Fruit fly (Drosophila melanogaster) whole organism, embryonic: ENCODE data around the gene CG43645.

Source experiments
- Asciz ChIP-seq: fragments of 200-800 bp; sonication (Bioruptor generic); optimal IDR thresholded peaks from 2 replicates; lab custom pipeline; 2017; ENCODE audit warnings: missing biosample characterization, mild to moderate bottlenecking, missing genetic modification characterization, missing genetic modification reagents
- B-H2 ChIP-seq: fragments of 200-800 bp; sonication (Bioruptor generic); optimal IDR thresholded peaks from 2 replicates; lab custom pipeline; 2018; ENCODE audit warnings: missing biosample characterization, mild to moderate bottlenecking, missing genetic modification characterization
- Bteb2 ChIP-seq: fragments of 200-800 bp; sonication (Bioruptor generic); optimal IDR thresholded peaks from 2 replicates; lab custom pipeline; 2016; ENCODE audit warnings: missing biosample characterization, missing genetic modification characterization
- CG1024 ChIP-seq: fragments of 200-800 bp; sonication (Bioruptor generic); IDR thresholded peaks from 2 replicates; pipeline ENCODE4 v1.3.6; 2022; ENCODE audit warnings: missing biosample characterization, missing genetic modification characterization
- CG10565 ChIP-seq: fragments of 200-800 bp; sonication (Bioruptor generic); optimal IDR thresholded peaks from 3 replicates; lab custom pipeline; 2016; ENCODE audit warnings: missing biosample characterization, mild to moderate bottlenecking, missing genetic modification characterization
- CG11093 ChIP-seq: fragments of 200-800 bp; sonication (Bioruptor generic); IDR thresholded peaks from 3 replicates; pipeline ENCODE4 v1.3.6; 2022; ENCODE audit warnings: missing biosample characterization, missing genetic modification characterization
- CG12942 ChIP-seq: fragments of 200-800 bp; sonication (Bioruptor generic); optimal IDR thresholded peaks from 3 replicates; lab custom pipeline; 2016; ENCODE audit warnings: missing biosample characterization, missing genetic modification characterization
- CG13624 ChIP-seq: fragments of 200-800 bp; sonication (Bioruptor generic); optimal IDR thresholded peaks from 2 replicates; lab custom pipeline; 2016; ENCODE audit warnings: missing biosample characterization, missing genetic modification characterization
- CG14860 ChIP-seq: fragments of 200-800 bp; sonication (Bioruptor generic); IDR thresholded peaks from 3 replicates; pipeline ENCODE4 v1.3.6; 2022; ENCODE audit warnings: missing biosample characterization, missing genetic modification characterization; ENCODE audit not compliant: partially characterized antibody
- CG1647 ChIP-seq: fragments of 200-800 bp; sonication (Bioruptor generic); optimal IDR thresholded peaks from 3 replicates; lab custom pipeline; 2016; ENCODE audit warnings: missing biosample characterization, missing genetic modification characterization
- CG17385 ChIP-seq: fragments of 200-800 bp; sonication (Bioruptor generic); optimal IDR thresholded peaks from 3 replicates; lab custom pipeline; 2018; ENCODE audit warnings: missing biosample characterization, mild to moderate bottlenecking, missing genetic modification characterization
- CG18619 ChIP-seq: fragments of 200-800 bp; sonication (Bioruptor generic); optimal IDR thresholded peaks from 3 replicates; lab custom pipeline; 2017; ENCODE audit warnings: missing biosample characterization, mild to moderate bottlenecking, missing genetic modification characterization
- CG2199 ChIP-seq: fragments of 200-800 bp; sonication (Bioruptor generic); IDR thresholded peaks from 3 replicates; pipeline ENCODE4 v1.3.6; 2022; ENCODE audit warnings: missing biosample characterization, missing genetic modification characterization
- CG31388 ChIP-seq: fragments of 200-800 bp; sonication (Bioruptor generic); optimal IDR thresholded peaks from 2 replicates; lab custom pipeline; 2016; ENCODE audit warnings: missing biosample characterization, missing genetic modification characterization
- CG3726 ChIP-seq: fragments of 200-800 bp; sonication (Bioruptor generic); IDR thresholded peaks from 3 replicates; pipeline ENCODE4, ENCODE4 v1.3.6; 2022; ENCODE audit warnings: missing biosample characterization, missing genetic modification characterization
- CG43689 ChIP-seq: fragments of 200-800 bp; sonication (Bioruptor generic); IDR thresholded peaks from 2 replicates; pipeline ENCODE4 v1.3.6; 2022; ENCODE audit warnings: missing biosample characterization, missing genetic modification characterization
- CG4424 ChIP-seq: fragments of 200-800 bp; sonication (Bioruptor generic); optimal IDR thresholded peaks from 3 replicates; lab custom pipeline; 2016; ENCODE audit warnings: missing biosample characterization, missing genetic modification characterization
- CG4820 ChIP-seq: fragments of 200-800 bp; sonication (Bioruptor generic); optimal IDR thresholded peaks from 3 replicates; lab custom pipeline; 2016; ENCODE audit warnings: missing biosample characterization, missing genetic modification characterization
- CG6791 ChIP-seq: fragments of 200-800 bp; sonication (Bioruptor generic); IDR thresholded peaks from 3 replicates; pipeline ENCODE4 v1.3.6; 2022; ENCODE audit warnings: missing biosample characterization, missing genetic modification characterization; ENCODE audit not compliant: partially characterized antibody
- CG7786 ChIP-seq: fragments of 200-800 bp; sonication (Bioruptor generic); optimal IDR thresholded peaks from 2 replicates; lab custom pipeline; 2016; ENCODE audit warnings: missing biosample characterization, missing genetic modification characterization
- CG8359 ChIP-seq: fragments of 200-800 bp; sonication (Bioruptor generic); optimal IDR thresholded peaks from 2 replicates; lab custom pipeline; 2017; ENCODE audit warnings: missing biosample characterization, mild to moderate bottlenecking, missing genetic modification characterization, borderline replicate concordance
- CG9215 ChIP-seq: fragments of 200-800 bp; sonication (Bioruptor generic); IDR thresholded peaks from 2 replicates; pipeline ENCODE4 v1.3.6; 2022; ENCODE audit warnings: missing biosample characterization, missing genetic modification characterization
- Dll ChIP-seq: fragments of 200-800 bp; sonication (Bioruptor generic); IDR thresholded peaks from 4 replicates; pipeline ENCODE4 v1.3.6; 2022; ENCODE audit warnings: missing biosample characterization, missing genetic modification characterization; ENCODE audit not compliant: partially characterized antibody
- E2f1 ChIP-seq: fragments of 200-800 bp; sonication (Bioruptor generic); IDR thresholded peaks from 2 replicates; pipeline ENCODE4 v1.3.6; 2022; ENCODE audit warnings: missing biosample characterization, missing genetic modification characterization
- Fer3 ChIP-seq: fragments of 200-800 bp; sonication (Bioruptor generic); optimal IDR thresholded peaks from 2 replicates; lab custom pipeline; 2018; ENCODE audit warnings: missing biosample characterization, mild to moderate bottlenecking, missing genetic modification characterization, moderate library complexity
- Hand ChIP-seq: fragments of 200-800 bp; sonication (Bioruptor generic); optimal IDR thresholded peaks from 2 replicates; lab custom pipeline; 2017; ENCODE audit warnings: mild to moderate bottlenecking, missing biosample characterization, missing genetic modification reagents, missing genetic modification characterization
- Lim3 ChIP-seq: fragments of 200-800 bp; sonication (Bioruptor generic); IDR thresholded peaks from 2 replicates; pipeline ENCODE4 v1.3.6; 2022; ENCODE audit warnings: missing biosample characterization, missing genetic modification characterization
- Meics ChIP-seq: fragments of 200-800 bp; sonication (Bioruptor generic); optimal IDR thresholded peaks from 2 replicates; lab custom pipeline; 2017; ENCODE audit warnings: missing biosample characterization, mild to moderate bottlenecking, missing genetic modification characterization
- ap ChIP-seq: fragments of 200-800 bp; sonication (Bioruptor generic); IDR thresholded peaks from 2 replicates; pipeline ENCODE4 v1.3.6; 2022; ENCODE audit warnings: missing biosample characterization, missing genetic modification characterization
- ara ChIP-seq: fragments of 200-800 bp; sonication (Bioruptor generic); IDR thresholded peaks from 2 replicates; pipeline ENCODE4 v1.3.6; 2022; ENCODE audit warnings: missing biosample characterization, missing genetic modification characterization
- btn ChIP-seq: fragments of 200-800 bp; sonication (Bioruptor generic); optimal IDR thresholded peaks from 2 replicates; lab custom pipeline; 2016; ENCODE audit warnings: missing biosample characterization, missing genetic modification characterization
- cato ChIP-seq: fragments of 200-800 bp; sonication (Bioruptor generic); optimal IDR thresholded peaks from 2 replicates; lab custom pipeline; 2016; ENCODE audit warnings: missing biosample characterization, missing genetic modification characterization, borderline replicate concordance
- chif ChIP-seq, 2 experiments: fragments of 200-800 bp; sonication (Bioruptor generic); optimal IDR thresholded peaks; 3 replicates each; lab custom pipeline; 2016; ENCODE audit warnings: missing biosample characterization in 2 of 2, missing genetic modification characterization in 2 of 2
- chinmo ChIP-seq: fragments of 200-800 bp; sonication (Bioruptor generic); IDR thresholded peaks from 4 replicates; pipeline ENCODE4 v1.3.6; 2022; ENCODE audit warnings: missing biosample characterization, missing genetic modification characterization; ENCODE audit not compliant: partially characterized antibody
- crc ChIP-seq: fragments of 200-800 bp; sonication (Bioruptor generic); optimal IDR thresholded peaks from 2 replicates; lab custom pipeline; 2016; ENCODE audit warnings: missing biosample characterization, missing genetic modification characterization
- emc ChIP-seq: fragments of 200-800 bp; sonication (Bioruptor generic); optimal IDR thresholded peaks from 2 replicates; lab custom pipeline; 2016; ENCODE audit warnings: missing biosample characterization, missing genetic modification characterization
- eve ChIP-seq, 2 experiments: fragments of >200 bp; optimal IDR thresholded peaks; 2 replicates each; lab custom pipeline; 2017; ENCODE audit warnings: missing biosample characterization in 2 of 2, missing genetic modification characterization in 2 of 2
- ewg ChIP-seq: fragments of 200-800 bp; sonication (Bioruptor generic); optimal IDR thresholded peaks from 3 replicates; lab custom pipeline; 2017; ENCODE audit warnings: mild to moderate bottlenecking, missing biosample characterization, missing genetic modification reagents, missing genetic modification characterization
- ftz-f1 ChIP-seq: fragments of 200-800 bp; sonication (Bioruptor generic); optimal IDR thresholded peaks from 2 replicates; lab custom pipeline; 2016; ENCODE audit warnings: missing biosample characterization, missing genetic modification characterization
- gcm ChIP-seq: fragments of 200-800 bp; sonication (Bioruptor generic); optimal IDR thresholded peaks from 2 replicates; lab custom pipeline; 2019; ENCODE audit warnings: missing biosample characterization, mild to moderate bottlenecking, missing genetic modification characterization, moderate library complexity
- gro ChIP-seq: fragments of 200-800 bp; sonication (Bioruptor generic); optimal IDR thresholded peaks from 2 replicates; lab custom pipeline; 2016; ENCODE audit warnings: missing biosample characterization, missing genetic modification characterization
- gt ChIP-seq: fragments of 200-800 bp; sonication (Bioruptor generic); IDR thresholded peaks from 2 replicates; pipeline ENCODE4 v1.3.6; 2022; ENCODE audit warnings: missing biosample characterization, missing genetic modification characterization
- h ChIP-seq: fragments of >200 bp; optimal IDR thresholded peaks from 2 replicates; lab custom pipeline; 2017
- nom ChIP-seq: fragments of 200-800 bp; sonication (Bioruptor generic); optimal IDR thresholded peaks from 2 replicates; lab custom pipeline; 2017; ENCODE audit warnings: missing biosample characterization, missing genetic modification characterization, mild to moderate bottlenecking, moderate library complexity, missing genetic modification reagents
- org-1 ChIP-seq: fragments of 200-800 bp; sonication (Bioruptor generic); optimal IDR thresholded peaks from 2 replicates; lab custom pipeline; 2017; ENCODE audit warnings: missing biosample characterization, missing genetic modification characterization
- peb ChIP-seq: fragments of 200-800 bp; sonication (Bioruptor generic); IDR thresholded peaks from 2 replicates; pipeline ENCODE4 v1.3.6; 2022; ENCODE audit warnings: missing biosample characterization, missing genetic modification characterization
- pros ChIP-seq: fragments of 200-800 bp; sonication (Bioruptor generic); optimal IDR thresholded peaks from 3 replicates; lab custom pipeline; 2019; ENCODE audit warnings: missing biosample characterization, mild to moderate bottlenecking, missing genetic modification characterization, moderate library complexity
- repo ChIP-seq: fragments of 200-800 bp; sonication (Bioruptor generic); optimal IDR thresholded peaks from 2 replicates; lab custom pipeline; 2016; ENCODE audit warnings: missing biosample characterization, missing genetic modification characterization
- ro ChIP-seq: fragments of 200-800 bp; sonication (Bioruptor generic); IDR thresholded peaks from 2 replicates; pipeline ENCODE4 v1.3.6; 2022; ENCODE audit warnings: missing biosample characterization, missing genetic modification characterization
- slp2 ChIP-seq: fragments of 200-800 bp; sonication (Bioruptor generic); optimal IDR thresholded peaks from 2 replicates; lab custom pipeline; 2016; ENCODE audit warnings: missing biosample characterization, missing genetic modification characterization

The CG43645 gene

DNA sequence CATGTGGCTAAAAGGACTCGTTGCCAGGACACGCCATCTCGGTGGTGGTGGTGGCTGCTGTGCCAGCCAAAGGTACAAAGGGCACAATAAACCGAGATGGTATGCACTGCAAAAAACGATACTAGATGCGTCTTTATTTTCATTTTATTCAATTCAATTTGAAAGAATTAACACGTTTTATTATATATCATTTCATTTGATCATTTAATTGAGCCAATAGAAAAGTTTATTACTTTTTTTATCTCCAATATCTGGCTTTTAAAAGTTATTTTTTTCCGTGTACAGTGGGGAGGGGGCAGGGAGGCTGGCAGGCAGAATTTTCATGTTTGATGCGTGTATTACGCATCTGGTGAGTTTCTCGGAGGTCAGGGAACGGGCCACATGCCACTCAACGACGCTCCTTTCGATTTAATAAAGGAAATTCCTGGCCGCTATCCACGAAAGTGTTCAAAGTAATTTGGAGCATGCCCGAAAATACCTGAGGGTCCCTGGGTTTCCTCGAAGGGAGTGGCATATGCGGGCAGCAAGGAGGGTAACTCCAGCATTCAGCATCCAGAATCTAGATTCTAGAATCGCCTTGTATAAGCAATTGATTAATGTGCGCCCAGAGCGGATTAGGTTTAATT, 28.6 kb downstream of the CG43645 start (continued):
- TF ChIP-seq gro (GFP tag; lab: Kevin White, UChicago) (no peak), emc (GFP tag; lab: Kevin White, UChicago) (no peak), CG43689 (GFP tag; lab: Robert Waterston, UW) (peak; percentile 38; the same call in 1 of the 2 replicates), Meics (GFP tag; lab: Kevin White, UChicago) (peak; percentile 86), slp2 (GFP tag; lab: Kevin White, UChicago) (peak; percentile 47), chinmo (no peak), CG3726 (GFP tag; lab: Robert Waterston, UW) (peak; percentile 62; the same call in 1 of the 3 replicates), CG13624 (no peak), crc (GFP tag; lab: Kevin White, UChicago) (peak; percentile 12), CG14860 (no peak), pros (GFP tag; lab: Kevin White, UChicago) (peak; percentile 88), peb (GFP tag; lab: Robert Waterston, UW) (peak; percentile 72), CG17385 (peak; percentile 85), CG8359 (peak; percentile 73), cato (GFP tag; lab: Kevin White, UChicago) (peak; percentile 59), gcm (GFP tag; lab: Kevin White, UChicago) (peak; percentile 90), Bteb2 (GFP tag; lab: Kevin White, UChicago) (no peak), Dll (GFP tag; lab: Robert Waterston, UW) (no peak), CG6791 (GFP tag; lab: Robert Waterston, UW) (no peak), Lim3 (GFP tag; lab: Robert Waterston, UW) (peak; percentile 41; the same call in 1 of the 2 replicates), chif (GFP tag; optimal IDR thresholded peaks at IDR 0.05; lab: Kevin White, UChicago) (peak; percentile 67 to 86), CG12942 (GFP tag; lab: Kevin White, UChicago) (peak; percentile 75), ro (GFP tag; lab: Robert Waterston, UW) (peak; percentile 47; the same call in 1 of the 2 replicates), CG1647 (GFP tag; lab: Kevin White, UChicago) (peak; percentile 58), CG4424 (peak; percentile 90), btn (GFP tag; lab: Kevin White, UChicago) (peak; percentile 47), eve (GFP tag; optimal IDR thresholded peaks at IDR 0.05; lab: Kevin White, UChicago) (no peak), ap (GFP tag; lab: Robert Waterston, UW) (peak; percentile 77), CG4820 (peak; percentile 88), h (lab: Kevin White, UChicago) (no peak), org-1 (GFP tag; lab: Kevin White, UChicago) (peak; percentile 85), CG31388 (GFP tag; lab: Kevin White, UChicago) (peak; percentile 54), CG11093 (GFP tag; lab: Robert Waterston, UW) (peak; percentile 77), nom (GFP tag; lab: Kevin White, UChicago) (no peak), ara (peak; percentile 88), CG10565 (GFP tag; lab: Kevin White, UChicago) (peak; percentile 17), CG2199 (GFP tag; lab: Robert Waterston, UW) (peak; percentile 86; the same call in 2 of the 3 replicates), B-H2 (GFP tag; lab: Kevin White, UChicago) (no peak), ewg (GFP tag; lab: Kevin White, UChicago) (peak; percentile 76), CG7786 (GFP tag; lab: Kevin White, UChicago) (peak; percentile 64), Asciz (GFP tag; lab: Kevin White, UChicago) (peak; percentile 87), Hand (peak; percentile 83), CG1024 (GFP tag; lab: Robert Waterston, UW) (peak; percentile 56), CG18619 (GFP tag; lab: Kevin White, UChicago) (peak; percentile 75), CG9215 (GFP tag; lab: Robert Waterston, UW) (peak; percentile 73), E2f1 (GFP tag; lab: Robert Waterston, UW) (peak; percentile 79), repo (peak; percentile 60), gt (GFP tag; lab: Robert Waterston, UW) (peak; percentile 57), ftz-f1 (GFP tag; lab: Kevin White, UChicago) (no peak), Fer3 (tag; lab: Kevin White, UChicago) (peak; percentile 87)
